Fruit fly (Drosophila melanogaster): ENCODE data around the gene Sfp24Ba.
A peak's percentile ranks its signal among the peaks of the same experiment; 100 is the strongest.

The Sfp24Ba gene

dm6 chr2L:3655698-3656105, 12.6 kb downstream of the Sfp24Ba start (continued):
- TF ChIP-seq nom (GFP tag; optimal IDR thresholded peaks at IDR 0.05): peak; percentile 95
- peak; percentile 96 for TF ChIP-seq H15 (GFP tag; IDR thresholded peaks at IDR 0.05)
- peak; percentile 97 for TF ChIP-seq Dip3 (GFP tag; optimal IDR thresholded peaks at IDR 0.05)
- peak; percentile 97 for TF ChIP-seq B-H1 (GFP tag; IDR thresholded peaks at IDR 0.05)
- peak in 1 of 2 experiments; percentile 99 for TF ChIP-seq eve (GFP tag; optimal IDR thresholded peaks at IDR 0.05)
- peak; percentile 87 for TF ChIP-seq trh (GFP tag; optimal IDR thresholded peaks at IDR 0.05)
- peak; percentile 98 for TF ChIP-seq CG9727 (GFP tag; optimal IDR thresholded peaks at IDR 0.05)
- peak; percentile 95 for TF ChIP-seq CG4404 (GFP tag; IDR thresholded peaks at IDR 0.05)
- TF ChIP-seq CG9817 (tag; optimal IDR thresholded peaks at IDR 0.05): peak; percentile 99
- no peak for TF ChIP-seq hb (GFP tag; IDR thresholded peaks at IDR 0.05; ENCODE audit: partially characterized antibody)
- peak in 1 of 2 experiments; percentile 93 for TF ChIP-seq Hr78 (GFP tag; optimal IDR thresholded peaks at IDR 0.05)
- peak; percentile 97 for TF ChIP-seq croc (GFP tag; conservative IDR thresholded peaks at IDR 0.05)
- peak; percentile 99 for TF ChIP-seq ci (GFP tag; IDR thresholded peaks at IDR 0.05)
- peak; percentile 96 for TF ChIP-seq CG18764 (GFP tag; optimal IDR thresholded peaks at IDR 0.05)
- peak; percentile 98 for TF ChIP-seq CG13296 (GFP tag; optimal IDR thresholded peaks at IDR 0.05)
- TF ChIP-seq Ets97D (GFP tag; optimal IDR thresholded peaks at IDR 0.05): peak; percentile 87
- TF ChIP-seq NfI (GFP tag; optimal IDR thresholded peaks at IDR 0.05): peak; percentile 99
- TF ChIP-seq CG18011 (GFP tag; optimal IDR thresholded peaks at IDR 0.05): peak; percentile 90
- peak; percentile 97 for TF ChIP-seq cwo (GFP tag; optimal IDR thresholded peaks at IDR 0.05)
- peak; percentile 86 for TF ChIP-seq sr (GFP tag; IDR thresholded peaks at IDR 0.05)
- peak; percentile 95 for TF ChIP-seq MTF-1 (GFP tag; optimal IDR thresholded peaks at IDR 0.05; ENCODE audit: borderline replicate concordance)
- no peak for TF ChIP-seq CG16813 (GFP tag; IDR thresholded peaks at IDR 0.05; ENCODE audit: partially characterized antibody)
- TF ChIP-seq fd102C (GFP tag; optimal IDR thresholded peaks at IDR 0.05): peak; percentile 69
- TF ChIP-seq CG1792 (GFP tag; optimal IDR thresholded peaks at IDR 0.05): peak; percentile 96
- TF ChIP-seq CG31365 (tag; optimal IDR thresholded peaks at IDR 0.05): peak; percentile 93
- peak; percentile 95 for TF ChIP-seq CG33213 (GFP tag; optimal IDR thresholded peaks at IDR 0.05)
- TF ChIP-seq Fer2 (tag; optimal IDR thresholded peaks at IDR 0.05): peak; percentile 97
- peak in 1 of 3 experiments; percentile 95 for TF ChIP-seq lola (GFP tag; optimal IDR thresholded peaks at IDR 0.05)
- no peak for TF ChIP-seq HLHmδ (GFP tag; optimal IDR thresholded peaks at IDR 0.05)
- peak; percentile 96 for TF ChIP-seq CG11085 (GFP tag; IDR thresholded peaks at IDR 0.05)
- TF ChIP-seq CG7839 (tag; optimal IDR thresholded peaks at IDR 0.05): peak; percentile 99
- peak; percentile 97 for TF ChIP-seq HLH54F (GFP tag; optimal IDR thresholded peaks at IDR 0.05)
- TF ChIP-seq CG2199 (GFP tag; IDR thresholded peaks at IDR 0.05): peak; percentile 91
- TF ChIP-seq CG14441 (GFP tag; IDR thresholded peaks at IDR 0.05): peak; percentile 97
- no peak for TF ChIP-seq mld (GFP tag; IDR thresholded peaks at IDR 0.05; ENCODE audit: partially characterized antibody)
- peak; percentile 98 for TF ChIP-seq lbe (GFP tag; optimal IDR thresholded peaks at IDR 0.05)
- peak; percentile 96 for TF ChIP-seq CG10462 (GFP tag; optimal IDR thresholded peaks at IDR 0.05)
- peak; percentile 97 for TF ChIP-seq CG5953 (GFP tag; IDR thresholded peaks at IDR 0.05)
- TF ChIP-seq nmo (GFP tag; optimal IDR thresholded peaks at IDR 0.05): peak; percentile 98
- peak; percentile 98 for TF ChIP-seq Asciz (GFP tag; optimal IDR thresholded peaks at IDR 0.05)
- TF ChIP-seq CG1603 (tag; optimal IDR thresholded peaks at IDR 0.05): peak; percentile 98
- TF ChIP-seq kay (GFP tag; optimal IDR thresholded peaks at IDR 0.05): peak; percentile 95
- TF ChIP-seq Tbp (GFP tag; optimal IDR thresholded peaks at IDR 0.05): no peak
- peak; percentile 96 for TF ChIP-seq CG11247 (GFP tag; IDR thresholded peaks at IDR 0.05)
- peak; percentile 96 for TF ChIP-seq chn (GFP tag; optimal IDR thresholded peaks at IDR 0.05)
- peak in 1 of 2 experiments; percentile 68 for TF ChIP-seq crp (GFP tag; optimal IDR thresholded peaks at IDR 0.05)
- TF ChIP-seq CG1602 (GFP tag; optimal IDR thresholded peaks at IDR 0.05): peak; percentile 96
- peak in 1 of 2 experiments; percentile 56 for TF ChIP-seq tll (GFP tag; optimal IDR thresholded peaks at IDR 0.05)
- TF ChIP-seq CG12744 (GFP tag; optimal IDR thresholded peaks at IDR 0.05): peak; percentile 97
